Worm (Caenorhabditis elegans) whole organism, L3 larva: ENCODE measurements around the gene cdh-4.

Experiments used
- elt-3 ChIP-seq, 3 experiments: fragments of 150-350 bp in 1 of 3; sonication (generic microtip) in 2 of 3; optimal IDR thresholded peaks; 2 replicates in 2 of 3; 4 replicates in 1 of 3; lab custom pipeline; 2014 to 2017; ENCODE audit warnings: missing biosample characterization in 3 of 3, missing genetic modification characterization in 3 of 3
- lsy-12 ChIP-seq: sonication (generic microtip); optimal IDR thresholded peaks from 2 replicates; lab custom pipeline; 2016; ENCODE audit warnings: mild to moderate bottlenecking, missing genetic modification characterization, missing compliant biosample characterization
- mdl-1 ChIP-seq: fragments of 150-350 bp; optimal IDR thresholded peaks from 2 replicates; lab custom pipeline; 2014; ENCODE audit warnings: missing biosample characterization, missing genetic modification characterization
- nhr-12 ChIP-seq: fragments of 150-350 bp; optimal IDR thresholded peaks from 2 replicates; lab custom pipeline; 2014; ENCODE audit warnings: missing biosample characterization, missing genetic modification characterization
- nhr-237 ChIP-seq: fragments of 150-350 bp; optimal IDR thresholded peaks from 2 replicates; lab custom pipeline; 2014; ENCODE audit warnings: missing biosample characterization, missing genetic modification characterization
- pqm-1 ChIP-seq: fragments of 150-350 bp; optimal IDR thresholded peaks from 2 replicates; lab custom pipeline; 2017; ENCODE audit warnings: missing biosample characterization, missing genetic modification characterization, inconsistent platforms
- unc-39 ChIP-seq: sonication (generic microtip); optimal IDR thresholded peaks from 4 replicates; lab custom pipeline; 2017; ENCODE audit warnings: missing biosample characterization, missing genetic modification characterization
- zag-1 ChIP-seq: fragments of 150-350 bp; optimal IDR thresholded peaks from 2 replicates; lab custom pipeline; 2014; ENCODE audit warnings: missing biosample characterization, missing genetic modification characterization

DNA sequence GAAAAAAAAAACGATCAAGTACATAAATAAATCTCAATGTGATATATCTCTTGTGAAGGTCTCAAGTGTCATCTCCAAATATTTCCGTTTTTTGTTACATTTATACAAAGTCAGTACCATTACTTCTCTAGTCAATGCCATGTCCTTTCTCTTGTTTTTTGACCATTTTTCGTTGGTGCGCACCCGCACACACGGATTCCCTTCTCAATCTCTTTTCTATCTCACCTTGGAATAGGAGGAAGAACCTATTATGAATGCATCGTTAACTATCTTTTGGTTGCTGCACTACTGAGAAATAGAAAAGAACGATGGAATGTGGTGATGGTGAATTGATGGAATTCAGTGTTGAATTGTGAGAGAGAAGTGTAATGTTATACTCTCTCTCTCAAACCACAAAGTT is 2.4 kb upstream of the cdh-4 start:
- TF ChIP-seq nhr-237 (tag; lab: Kevin White, UChicago): no peak
- TF ChIP-seq mdl-1: no peak
- TF ChIP-seq zag-1 (tag; lab: Kevin White, UChicago): no peak
- TF ChIP-seq elt-3 (tag; optimal IDR thresholded peaks at IDR 0.05; lab: Kevin White, UChicago): no peak
- no peak for TF ChIP-seq pqm-1
- no peak for TF ChIP-seq unc-39
- no peak for TF ChIP-seq lsy-12 (tag; lab: Kevin White, UChicago)
- no peak for TF ChIP-seq nhr-12 (tag; lab: Kevin White, UChicago)
